Worm (Caenorhabditis elegans) whole organism, L1 larva: ENCODE results near the gene rom-4.
"Not testable (repeated sequence)": the region's sequence is repeated elsewhere in the genome, so short reads cannot be mapped to it uniquely, and the experiment has no call there.

Experiments used
- C04F5.9 ChIP-seq: sonication (generic microtip); optimal IDR thresholded peaks from 2 replicates; lab custom pipeline; 2016; ENCODE audit warnings: missing genetic modification characterization, missing compliant biosample characterization
- C16A3.4 ChIP-seq: fragments of 150-350 bp; optimal IDR thresholded peaks from 2 replicates; lab custom pipeline; 2014; ENCODE audit warnings: missing biosample characterization, missing genetic modification characterization
- C34B4.2 ChIP-seq: sonication (generic microtip); optimal IDR thresholded peaks from 2 replicates; lab custom pipeline; 2017; ENCODE audit warnings: mild to moderate bottlenecking, missing genetic modification characterization, missing compliant biosample characterization
- aha-1 ChIP-seq: fragments of 150-350 bp; optimal IDR thresholded peaks from 2 replicates; lab custom pipeline; 2014; ENCODE audit warnings: missing biosample characterization, missing genetic modification characterization
- ama-1 ChIP-seq: fragments of 150-350 bp; optimal IDR thresholded peaks from 2 replicates; lab custom pipeline; 2014
- ceh-63 ChIP-seq: fragments of 200-800 bp; sonication (Bioruptor generic); optimal IDR thresholded peaks from 2 replicates; lab custom pipeline; 2018; ENCODE audit warnings: mild to moderate bottlenecking, missing genetic modification characterization, missing compliant biosample characterization
- ceh-88 ChIP-seq: fragments of 200-800 bp; sonication (Bioruptor generic); IDR thresholded peaks from 2 replicates; pipeline ENCODE4 v1.3.6; 2022; ENCODE audit warnings: missing genetic modification characterization, missing compliant biosample characterization
- ceh-90 ChIP-seq: sonication (generic microtip); optimal IDR thresholded peaks from 2 replicates; lab custom pipeline; 2016; ENCODE audit warnings: missing genetic modification characterization, missing compliant biosample characterization
- efl-1 ChIP-seq, 4 experiments: fragments of 150-350 bp; optimal IDR thresholded peaks in 3 of 4; peaks in 1 of 4; 1 replicate in 1 of 4; 2 replicates in 3 of 4; lab custom pipeline; 2014; ENCODE audit warnings: missing biosample characterization in 2 of 4, missing genetic modification characterization in 2 of 4, missing genetic modification reagents in 2 of 4
- egl-27 ChIP-seq, 2 experiments: fragments of 150-350 bp in 1 of 2; sonication (generic microtip); optimal IDR thresholded peaks; 3 replicates each; lab custom pipeline; 2017 to 2018; ENCODE audit warnings: missing biosample characterization in 2 of 2, missing genetic modification characterization in 2 of 2, missing genetic modification reagents in 2 of 2
- elt-2 ChIP-seq: sonication (generic microtip); optimal IDR thresholded peaks from 2 replicates; lab custom pipeline; 2016; ENCODE audit warnings: missing genetic modification characterization, mild to moderate bottlenecking, inconsistent platforms, missing compliant biosample characterization, missing genetic modification reagents
- irx-1 ChIP-seq: sonication (generic microtip); optimal IDR thresholded peaks from 2 replicates; lab custom pipeline; 2016; ENCODE audit warnings: missing genetic modification characterization, missing compliant biosample characterization
- jun-1 ChIP-seq: fragments of 150-350 bp; optimal IDR thresholded peaks from 2 replicates; lab custom pipeline; 2014; ENCODE audit warnings: missing biosample characterization, missing genetic modification reagents, missing genetic modification characterization
- lin-14 ChIP-seq: fragments of 200-800 bp; sonication (Bioruptor generic); optimal IDR thresholded peaks from 2 replicates; lab custom pipeline; 2018; ENCODE audit warnings: mild to moderate bottlenecking, missing genetic modification characterization, moderate library complexity, missing compliant biosample characterization
- mep-1 ChIP-seq: fragments of 150-350 bp; optimal IDR thresholded peaks from 2 replicates; lab custom pipeline; 2014; ENCODE audit warnings: missing biosample characterization, missing genetic modification characterization
- nhr-11 ChIP-seq: fragments of 150-350 bp; optimal IDR thresholded peaks from 2 replicates; lab custom pipeline; 2014; ENCODE audit warnings: missing biosample characterization, missing genetic modification characterization
- nhr-19 ChIP-seq: fragments of 200-800 bp; sonication (Bioruptor generic); conservative IDR thresholded peaks from 2 replicates; pipeline ENCODE4 v1.3.6; 2022; ENCODE audit warnings: missing genetic modification characterization, missing compliant biosample characterization
- nhr-237 ChIP-seq: fragments of 150-350 bp; optimal IDR thresholded peaks from 2 replicates; lab custom pipeline; 2014; ENCODE audit warnings: missing biosample characterization, missing genetic modification characterization
- nhr-47 ChIP-seq: sonication (generic microtip); optimal IDR thresholded peaks from 2 replicates; lab custom pipeline; 2016; ENCODE audit warnings: mild to moderate bottlenecking, missing genetic modification characterization, moderate library complexity, missing compliant biosample characterization
- nhr-76 ChIP-seq: sonication (generic microtip); optimal IDR thresholded peaks from 2 replicates; lab custom pipeline; 2017; ENCODE audit warnings: missing biosample characterization, missing genetic modification characterization
- nhr-84 ChIP-seq: sonication (generic microtip); optimal IDR thresholded peaks from 2 replicates; lab custom pipeline; 2017; ENCODE audit warnings: missing biosample characterization, missing genetic modification characterization
- pqm-1 ChIP-seq: sonication (generic microtip); optimal IDR thresholded peaks from 3 replicates; lab custom pipeline; 2017; ENCODE audit warnings: missing biosample characterization, missing genetic modification characterization
- sox-4 ChIP-seq: sonication (generic microtip); optimal IDR thresholded peaks from 2 replicates; lab custom pipeline; 2016; ENCODE audit warnings: missing genetic modification characterization, missing compliant biosample characterization
- sup-37 ChIP-seq: fragments of 200-800 bp; sonication (Bioruptor generic); optimal IDR thresholded peaks from 2 replicates; lab custom pipeline; 2018; ENCODE audit warnings: mild to moderate bottlenecking, missing genetic modification characterization, missing compliant biosample characterization
- tbx-2 ChIP-seq: sonication (generic microtip); optimal IDR thresholded peaks from 2 replicates; lab custom pipeline; 2016; ENCODE audit warnings: missing genetic modification characterization, missing compliant biosample characterization
- tlp-1 ChIP-seq: fragments of 150-350 bp; optimal IDR thresholded peaks from 2 replicates; lab custom pipeline; 2014; ENCODE audit warnings: missing biosample characterization, missing genetic modification characterization
- unc-62 ChIP-seq: fragments of 150-350 bp; optimal IDR thresholded peaks from 2 replicates; lab custom pipeline; 2014; ENCODE audit warnings: missing biosample characterization, missing genetic modification reagents, missing genetic modification characterization
- unc-86 ChIP-seq: sonication (generic microtip); optimal IDR thresholded peaks from 2 replicates; lab custom pipeline; 2016; ENCODE audit warnings: missing genetic modification characterization, missing compliant biosample characterization
- vab-15 ChIP-seq: sonication (generic microtip); optimal IDR thresholded peaks from 2 replicates; lab custom pipeline; 2017; ENCODE audit warnings: missing genotype, mild to moderate bottlenecking, missing genetic modification characterization, missing compliant biosample characterization

Gene rom-4

ce11 chrIV:17045691-17046090 lies 50.1 kb downstream of the rom-4 start, which contains the start of gene clec-195:
Gene clec-195, minus strand, starts transcription at chrIV:17045791.
- TF ChIP-seq mep-1 (tag; lab: Kevin White, UChicago) (no peak), C16A3.4 (no peak), nhr-237 (tag; lab: Kevin White, UChicago) (no peak), ama-1 (lab: Kevin White, UChicago) (no peak), jun-1 (no peak), nhr-11 (no peak), elt-2 (no peak), ceh-90 (tag; lab: Kevin White, UChicago) (no peak), nhr-19 (GFP tag; lab: Robert Waterston, UW) (no peak), tlp-1 (tag; lab: Kevin White, UChicago) (no peak), nhr-76 (tag; lab: Kevin White, UChicago) (no peak), sup-37 (GFP tag; lab: Kevin White, UChicago) (no peak), unc-86 (tag; lab: Kevin White, UChicago) (no peak), ceh-63 (GFP tag; lab: Kevin White, UChicago) (no peak)

ce11 chrIV:17048257-17048656 lies 52.6 kb downstream of the rom-4 start, which contains the start of gene athp-3:
Gene athp-3, minus strand, starts transcription at chrIV:17048357.
- TF ChIP-seq sox-4 = no peak
- TF ChIP-seq egl-27 (tag; optimal IDR thresholded peaks at IDR 0.05; lab: Kevin White, UChicago) = no peak
- no peak for TF ChIP-seq nhr-47 (tag; lab: Kevin White, UChicago)
- no peak for TF ChIP-seq C34B4.2 (tag; lab: Kevin White, UChicago)
- no peak for TF ChIP-seq nhr-84 (tag; lab: Kevin White, UChicago)
- no peak for TF ChIP-seq vab-15 (tag; lab: Kevin White, UChicago)
- TF ChIP-seq irx-1 (tag; lab: Kevin White, UChicago) = no peak
- no peak for TF ChIP-seq tbx-2 (tag; lab: Kevin White, UChicago)
- no peak for TF ChIP-seq ceh-88
- no peak for TF ChIP-seq pqm-1 (tag; lab: Kevin White, UChicago)

- no peak for TF ChIP-seq unc-62
Measured at ce11 chrIV:17053261-17053660, 57.6 kb downstream of the rom-4 start, which contains the start of gene Y116A8C.23. Gene Y116A8C.23, plus strand, starts transcription at chrIV:17053561.

ce11 chrIV:17058036-17058435 lies 62.4 kb downstream of the rom-4 start, which contains the start of gene Y116A8C.44:
Gene Y116A8C.44, minus strand, starts transcription at chrIV:17058136.
- TF ChIP-seq efl-1 (optimal IDR thresholded peaks at IDR 0.05; lab: Kevin White, UChicago) (no peak), efl-1 (GFP tag; optimal IDR thresholded peaks at IDR 0.05 in 1 of 2; lab: Kevin White, UChicago) (peak in 1 of 2 experiments; percentile 52), C04F5.9 (no peak), unc-62 (no peak), mep-1 (tag; lab: Kevin White, UChicago) (no peak)
- TF ChIP-seq, all 84 proteins: peak for 1

- not testable (repeated sequence) for TF ChIP-seq C04F5.9; aha-1 (tag; lab: Kevin White, UChicago); lin-14
Measured at ce11 chrIV:17063700-17064099, 68.1 kb downstream of the rom-4 start, which contains the start of gene Y116A8C.467. Gene Y116A8C.467, minus strand, starts transcription at chrIV:17063800.
